Fruit fly (Drosophila melanogaster) whole organism, adult: ENCODE results near the gene obst-G.

Experiments
- CG11617 ChIP-seq: fragments of 200-800 bp; sonication (Bioruptor generic); optimal IDR thresholded peaks from 2 replicates; lab custom pipeline; 2017; ENCODE audit warnings: mild to moderate bottlenecking, missing biosample characterization, missing genetic modification reagents, missing genetic modification characterization
- CG12768 ChIP-seq: fragments of 200-800 bp; sonication (Bioruptor generic); optimal IDR thresholded peaks from 2 replicates; lab custom pipeline; 2017; ENCODE audit warnings: missing biosample characterization, missing genetic modification characterization, mild to moderate bottlenecking, moderate library complexity, missing genetic modification reagents
- CG14711 ChIP-seq: fragments of 200-800 bp; sonication (Bioruptor generic); optimal IDR thresholded peaks from 2 replicates; lab custom pipeline; 2018; ENCODE audit warnings: missing biosample characterization, mild to moderate bottlenecking, missing genetic modification characterization, moderate library complexity
- CG1620 ChIP-seq: fragments of 200-800 bp; sonication (Bioruptor generic); optimal IDR thresholded peaks from 2 replicates; lab custom pipeline; 2016; ENCODE audit warnings: missing biosample characterization, missing genetic modification characterization
- CG33017 ChIP-seq: fragments of 200-800 bp; sonication (Bioruptor generic); optimal IDR thresholded peaks from 2 replicates; lab custom pipeline; 2018; ENCODE audit warnings: missing biosample characterization, mild to moderate bottlenecking, missing genetic modification characterization, moderate library complexity
- CG5204 ChIP-seq: fragments of 200-800 bp; sonication (Bioruptor generic); optimal IDR thresholded peaks from 2 replicates; lab custom pipeline; 2016; ENCODE audit warnings: missing biosample characterization, missing genetic modification characterization
- CG7045 ChIP-seq: fragments of 200-800 bp; sonication (Bioruptor generic); optimal IDR thresholded peaks from 2 replicates; lab custom pipeline; 2017; ENCODE audit warnings: missing biosample characterization, mild to moderate bottlenecking, missing genetic modification characterization
- CG7101 ChIP-seq: fragments of 200-800 bp; sonication (Bioruptor generic); optimal IDR thresholded peaks from 2 replicates; lab custom pipeline; 2018; ENCODE audit warnings: missing biosample characterization, mild to moderate bottlenecking, missing genetic modification characterization, moderate library complexity
- Clk ChIP-seq: fragments of 200-800 bp; sonication (Bioruptor generic); optimal IDR thresholded peaks from 2 replicates; lab custom pipeline; 2017; ENCODE audit warnings: missing biosample characterization, missing genetic modification characterization
- Crg-1 ChIP-seq: fragments of 200-800 bp; sonication (Bioruptor generic); optimal IDR thresholded peaks from 2 replicates; lab custom pipeline; 2016; ENCODE audit warnings: missing biosample characterization, missing genetic modification characterization
- Hr96 ChIP-seq: fragments of 200-800 bp; sonication (Bioruptor generic); optimal IDR thresholded peaks from 2 replicates; lab custom pipeline; 2016; ENCODE audit warnings: missing biosample characterization, missing genetic modification characterization
- Mnt ChIP-seq: fragments of 200-800 bp; sonication (Bioruptor generic); optimal IDR thresholded peaks from 2 replicates; lab custom pipeline; 2016; ENCODE audit warnings: missing biosample characterization, mild to moderate bottlenecking, missing genetic modification characterization
- bab1 ChIP-seq: fragments of 200-800 bp; sonication (Bioruptor generic); optimal IDR thresholded peaks from 3 replicates; lab custom pipeline; 2019; ENCODE audit warnings: missing biosample characterization, mild to moderate bottlenecking, missing genetic modification characterization, moderate library complexity
- cic ChIP-seq: fragments of 200-800 bp; sonication (Bioruptor generic); optimal IDR thresholded peaks from 2 replicates; lab custom pipeline; 2017; ENCODE audit warnings: missing biosample characterization, mild to moderate bottlenecking, missing genetic modification characterization, moderate library complexity
- cnc ChIP-seq, 2 experiments: fragments of >200 bp; optimal IDR thresholded peaks; 2 replicates each; lab custom pipeline; 2017
- kay ChIP-seq: fragments of 200-800 bp; sonication (Bioruptor generic); peaks from one replicate; lab custom pipeline; 2016; ENCODE audit warnings: missing biosample characterization, missing genetic modification characterization, borderline replicate concordance
- ovo ChIP-seq: fragments of 200-800 bp; sonication (Bioruptor generic); optimal IDR thresholded peaks from 2 replicates; lab custom pipeline; 2016; ENCODE audit warnings: missing biosample characterization, missing genetic modification characterization
- pad ChIP-seq: fragments of 200-800 bp; sonication (Bioruptor generic); optimal IDR thresholded peaks from 3 replicates; lab custom pipeline; 2017; ENCODE audit warnings: missing biosample characterization, missing genetic modification characterization, mild to moderate bottlenecking, moderate library complexity, missing genetic modification reagents
- tj ChIP-seq: fragments of 200-800 bp; sonication (Bioruptor generic); optimal IDR thresholded peaks from 3 replicates; lab custom pipeline; 2017; ENCODE audit warnings: missing biosample characterization, mild to moderate bottlenecking, missing genetic modification characterization, moderate library complexity
- toe ChIP-seq: fragments of 200-800 bp; sonication (Bioruptor generic); optimal IDR thresholded peaks from 2 replicates; lab custom pipeline; 2016; ENCODE audit warnings: missing biosample characterization, missing genetic modification characterization

obst-G gene

DNA sequence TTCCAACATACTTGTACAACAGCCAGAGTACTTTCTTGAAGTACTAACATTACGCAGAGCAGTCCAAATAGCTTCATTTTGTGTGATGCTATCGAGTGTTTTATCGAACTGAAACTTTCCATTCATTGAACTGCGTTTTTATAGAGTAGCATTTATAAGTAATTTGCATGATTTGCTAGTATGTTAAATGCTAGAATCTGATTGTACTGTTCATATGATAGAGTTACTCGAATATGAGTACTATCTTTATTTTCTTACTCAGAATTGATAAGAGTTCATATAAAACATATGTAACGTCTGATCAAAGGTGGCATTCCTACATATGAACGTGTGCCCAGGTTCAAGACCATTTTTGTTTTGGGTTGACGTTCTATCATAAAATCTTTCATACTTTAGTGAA lies at the start of gene obst-G:
obst-G (minus strand) TSS at position 101 of the 400 bp plus-strand sequence.
- TF ChIP-seq cnc (optimal IDR thresholded peaks at IDR 0.05; lab: Kevin White, UChicago), result no peak
- no peak for TF ChIP-seq Crg-1
- TF ChIP-seq CG7045, result no peak
- no peak for TF ChIP-seq CG7101
- no peak for TF ChIP-seq pad (GFP tag; lab: Kevin White, UChicago)
- no peak for TF ChIP-seq CG33017 (tag; lab: Kevin White, UChicago)
- no peak for TF ChIP-seq CG12768 (GFP tag; lab: Kevin White, UChicago)

DNA sequence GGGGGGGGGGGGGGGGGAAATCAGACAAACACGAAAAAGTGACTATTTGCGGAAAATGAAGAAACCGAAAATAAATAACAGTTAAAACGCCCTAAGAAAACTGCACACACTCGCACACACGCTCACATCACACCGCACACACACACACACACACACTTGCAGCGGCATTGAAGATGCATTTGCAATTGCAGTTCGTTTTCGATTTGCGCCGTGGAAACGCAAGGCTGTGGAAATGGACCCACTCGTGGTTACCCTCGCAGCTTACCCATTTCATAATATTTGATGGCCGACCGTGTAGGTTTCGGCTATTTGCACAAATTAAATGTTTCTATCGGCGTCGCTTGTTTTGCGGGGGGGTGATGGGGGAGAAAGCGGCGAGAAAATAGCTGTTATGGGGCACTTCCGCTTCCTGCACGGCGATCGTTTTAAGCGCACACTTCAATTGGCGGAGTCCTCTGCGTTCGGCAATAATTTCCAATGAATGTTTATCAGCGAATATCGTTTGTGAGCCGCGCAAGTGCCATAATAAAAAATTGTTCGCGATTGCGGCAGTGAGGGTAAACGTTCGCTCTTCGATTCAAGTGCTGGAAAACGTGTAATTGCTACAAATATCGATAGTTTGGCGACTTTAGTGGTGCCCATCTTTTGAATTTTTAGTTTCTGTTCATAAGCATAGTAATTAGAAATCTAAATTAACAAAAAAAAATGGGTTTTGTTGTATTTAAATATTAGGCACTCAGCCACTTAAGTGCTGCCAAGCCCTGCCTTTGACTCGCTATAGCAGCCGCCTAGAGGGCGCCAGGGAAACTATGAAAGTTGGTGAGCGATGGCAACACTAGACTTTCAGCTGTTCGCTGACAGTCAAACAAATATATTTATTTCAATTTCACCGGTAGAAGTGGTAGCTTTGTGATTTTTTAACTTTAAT lies 49.5 kb upstream of the obst-G start, which contains the start of the genes Pop2 and CG6928:
Pop2 (minus strand) TSS at position 595 of the 928 bp plus-strand sequence.
CG6928 (plus strand) TSS at position 835 of the 928 bp plus-strand sequence.
- TF ChIP-seq cnc (optimal IDR thresholded peaks at IDR 0.05; lab: Kevin White, UChicago), result no peak
- peak; percentile 73 for TF ChIP-seq Mnt (GFP tag; lab: Kevin White, UChicago)
- peak; percentile 27 for TF ChIP-seq bab1 (GFP tag; lab: Kevin White, UChicago)
- TF ChIP-seq Clk, result peak; percentile 68
- peak; percentile 87 for TF ChIP-seq CG1620
- TF ChIP-seq ovo (GFP tag; lab: Kevin White, UChicago), result peak; percentile 71
- TF ChIP-seq CG5204 (GFP tag; lab: Kevin White, UChicago), result peak; percentile 82
- TF ChIP-seq kay (GFP tag; lab: Kevin White, UChicago), result no peak
- no peak for TF ChIP-seq cic (GFP tag; lab: Kevin White, UChicago)
- peak; percentile 82 for TF ChIP-seq toe
- TF ChIP-seq CG7101, result peak; percentile 46
- peak; percentile 82 for TF ChIP-seq Hr96 (GFP tag; lab: Kevin White, UChicago)
- peak; percentile 47 for TF ChIP-seq CG11617 (GFP tag; lab: Kevin White, UChicago)
- TF ChIP-seq Crg-1, result peak; percentile 79
- TF ChIP-seq CG33017 (tag; lab: Kevin White, UChicago), result no peak
- peak; percentile 38 for TF ChIP-seq CG12768 (GFP tag; lab: Kevin White, UChicago)
- no peak for TF ChIP-seq CG7045
- peak; percentile 98 for TF ChIP-seq CG14711
- TF ChIP-seq tj (GFP tag; lab: Kevin White, UChicago), result peak; percentile 24
- TF ChIP-seq pad (GFP tag; lab: Kevin White, UChicago), result peak; percentile 61

DNA sequence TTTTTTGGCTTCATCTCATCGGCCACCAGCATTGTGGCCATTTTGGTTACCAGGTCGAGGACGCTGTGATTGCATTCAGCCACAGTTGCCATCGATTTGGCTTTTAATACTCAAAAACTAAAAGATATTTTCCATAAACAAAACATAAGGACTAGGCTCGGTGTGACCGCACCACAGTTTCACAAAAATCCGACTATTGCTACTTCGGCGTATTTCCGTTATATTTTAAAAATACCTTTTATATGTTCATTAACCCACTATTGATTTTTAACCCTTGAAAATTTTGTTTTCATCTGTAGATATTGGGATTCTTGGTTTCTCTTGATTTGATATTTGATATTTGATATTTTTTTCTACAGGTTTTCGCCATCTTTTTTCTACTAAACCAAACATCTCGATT lies 44.8 kb upstream of the obst-G start, which contains the start of gene Grip163:
Grip163 (minus strand) TSS at position 180 of the 400 bp plus-strand sequence.
- TF ChIP-seq Clk, result no peak

DNA sequence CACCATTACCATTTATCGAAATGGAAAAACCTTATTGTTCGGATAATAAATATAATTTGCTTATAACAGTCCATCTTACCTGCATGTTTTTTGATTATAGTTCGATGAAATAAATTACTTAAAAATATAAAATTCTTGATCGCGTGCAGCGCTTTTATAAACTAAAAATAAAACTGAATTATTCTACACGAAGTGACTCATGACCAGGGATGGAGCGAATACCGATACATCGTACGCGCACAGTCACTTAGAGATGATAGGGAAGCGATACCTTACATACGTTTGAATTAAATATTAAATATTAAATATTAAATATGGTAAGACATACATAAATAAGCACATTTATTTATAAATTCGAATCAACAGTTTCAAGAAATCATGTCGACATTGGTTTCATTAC lies 39.8 kb upstream of the obst-G start, which contains the start of gene viaf:
viaf (minus strand) TSS at position 220 of the 400 bp plus-strand sequence.
- TF ChIP-seq ovo (GFP tag; lab: Kevin White, UChicago), result no peak
- TF ChIP-seq CG7045, result no peak
- TF ChIP-seq bab1 (GFP tag; lab: Kevin White, UChicago), result peak; percentile 78
- peak; percentile 17 for TF ChIP-seq CG14711
- TF ChIP-seq Mnt (GFP tag; lab: Kevin White, UChicago), result peak; percentile 53
- peak; percentile 27 for TF ChIP-seq CG1620
- peak; percentile 99 for TF ChIP-seq kay (GFP tag; lab: Kevin White, UChicago)
- TF ChIP-seq pad (GFP tag; lab: Kevin White, UChicago), result no peak
- peak; percentile 46 for TF ChIP-seq CG7101
- peak; percentile 31 for TF ChIP-seq CG11617 (GFP tag; lab: Kevin White, UChicago)
- peak; percentile 3 for TF ChIP-seq CG5204 (GFP tag; lab: Kevin White, UChicago)
- peak; percentile 26 for TF ChIP-seq toe

DNA sequence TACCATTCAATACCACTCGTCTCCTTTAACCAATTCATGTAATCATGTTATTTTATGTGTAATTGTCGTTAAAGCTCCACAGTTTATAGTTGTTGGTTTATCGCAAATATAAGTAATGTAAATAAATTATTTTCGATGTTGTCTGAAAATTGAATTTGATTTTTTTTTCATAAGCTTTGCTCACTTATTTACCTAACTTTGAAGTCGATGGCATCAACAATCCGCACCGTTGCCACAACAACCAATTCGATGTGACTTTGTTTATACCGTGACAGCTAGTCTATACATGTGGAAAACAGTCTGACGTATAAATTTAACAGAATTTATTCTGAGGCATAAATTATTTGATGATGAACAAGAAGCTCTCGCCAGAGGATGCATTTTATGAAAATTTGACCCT lies 37.3 kb upstream of the obst-G start, which contains the start of gene CG6931:
CG6931 (plus strand) TSS at position 301 of the 400 bp plus-strand sequence.
- no peak for TF ChIP-seq cic (GFP tag; lab: Kevin White, UChicago)
- TF ChIP-seq CG1620, result no peak
- TF ChIP-seq CG5204 (GFP tag; lab: Kevin White, UChicago), result no peak
- no peak for TF ChIP-seq CG11617 (GFP tag; lab: Kevin White, UChicago)
- no peak for TF ChIP-seq Mnt (GFP tag; lab: Kevin White, UChicago)
- TF ChIP-seq CG7101, result no peak
- no peak for TF ChIP-seq CG33017 (tag; lab: Kevin White, UChicago)
- no peak for TF ChIP-seq CG14711
- TF ChIP-seq bab1 (GFP tag; lab: Kevin White, UChicago), result no peak
- TF ChIP-seq Crg-1, result no peak
- no peak for TF ChIP-seq CG12768 (GFP tag; lab: Kevin White, UChicago)
- TF ChIP-seq pad (GFP tag; lab: Kevin White, UChicago), result no peak
- no peak for TF ChIP-seq ovo (GFP tag; lab: Kevin White, UChicago)
- TF ChIP-seq tj (GFP tag; lab: Kevin White, UChicago), result no peak
- TF ChIP-seq kay (GFP tag; lab: Kevin White, UChicago), result no peak
- TF ChIP-seq cnc (optimal IDR thresholded peaks at IDR 0.05; lab: Kevin White, UChicago), result no peak

DNA sequence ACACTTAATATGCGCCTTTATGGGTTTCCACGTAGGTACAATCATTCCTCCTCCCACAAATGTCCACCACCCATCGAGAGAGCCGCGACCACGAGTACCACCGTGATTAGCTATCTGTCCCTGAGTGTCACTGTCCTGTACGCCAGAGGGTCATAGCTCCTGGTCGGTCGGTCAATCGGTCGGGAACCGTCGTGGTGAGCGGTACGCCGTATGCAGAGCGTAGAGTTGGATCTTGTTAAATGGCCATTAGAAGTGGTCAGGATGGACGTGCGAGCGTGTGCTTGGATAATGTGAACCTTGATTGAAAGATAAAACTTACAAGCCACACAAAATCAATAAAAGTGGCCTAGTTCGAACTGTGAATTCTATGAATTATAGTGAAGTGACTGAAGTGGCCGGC lies 31.5 kb upstream of the obst-G start, which contains the start of gene CG6938:
CG6938 (plus strand) TSS at position 301 of the 400 bp plus-strand sequence.
- TF ChIP-seq pad (GFP tag; lab: Kevin White, UChicago) (no peak), Mnt (GFP tag; lab: Kevin White, UChicago) (no peak), toe (no peak), CG12768 (GFP tag; lab: Kevin White, UChicago) (no peak), CG7101 (no peak), CG14711 (no peak), Crg-1 (no peak)
